Fruit fly (Drosophila melanogaster): ENCODE measurements around the gene bchs.

The bchs gene

dm6 chr2L:5964211-5964610, 57.2 kb downstream of the bchs start (continued):
- no peak for TF ChIP-seq ewg (GFP tag; optimal IDR thresholded peaks at IDR 0.05)
- no peak for TF ChIP-seq slbo (GFP tag; IDR thresholded peaks at IDR 0.05)
- no peak for TF ChIP-seq NFAT (GFP tag; IDR thresholded peaks at IDR 0.05)

DNA sequence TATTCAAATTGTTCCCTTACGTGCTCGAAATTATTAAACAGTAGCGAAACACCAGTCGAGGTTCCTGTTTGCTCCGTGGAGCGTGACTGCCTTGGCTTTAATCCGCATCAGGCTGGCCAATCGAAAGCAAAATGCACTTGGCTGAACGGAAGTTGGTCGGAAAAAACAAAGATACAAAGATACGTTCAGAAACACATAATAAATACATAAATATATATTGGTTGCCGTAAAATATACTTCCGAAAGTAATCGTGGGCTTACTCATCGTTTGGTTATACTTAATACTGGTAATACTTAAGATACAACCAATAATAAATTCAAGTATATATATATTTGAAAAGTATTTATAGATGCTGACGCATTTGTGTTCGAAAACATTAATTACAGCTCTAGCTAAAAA, 57.9 kb downstream of the bchs start, which contains the start of gene psd:
psd (minus strand) TSS at position 101 of the 400 bp plus-strand sequence.
- TF ChIP-seq lov (optimal IDR thresholded peaks at IDR 0.05) = no peak
- TF ChIP-seq lov (GFP tag; IDR thresholded peaks at IDR 0.05) = 0 out of 3 replicates have a peak, but pooled peaks have one; percentile 26
- TF ChIP-seq fd3F (GFP tag; optimal IDR thresholded peaks at IDR 0.05) = no peak
- no peak for TF ChIP-seq CG3847 (GFP tag; IDR thresholded peaks at IDR 0.05)
- TF ChIP-seq Lpt (GFP tag; optimal IDR thresholded peaks at IDR 0.05) = no peak
- TF ChIP-seq CG15011 (GFP tag; optimal IDR thresholded peaks at IDR 0.05) = no peak

- TF ChIP-seq twi (tag; optimal IDR thresholded peaks at IDR 0.05) = peak; percentile 73
- TF ChIP-seq CG6791 (GFP tag; IDR thresholded peaks at IDR 0.05; ENCODE audit: partially characterized antibody) = 0 out of 3 replicates have a peak, but pooled peaks have one; percentile 16
- TF ChIP-seq seq (GFP tag; IDR thresholded peaks at IDR 0.05) = no peak
Measured at dm6 chr2L:5967702-5968616, 61.0 kb downstream of the bchs start, which contains the start of the genes CG13992 and Ucp4C. CG13992 (minus strand) TSS chr2L:5967752. Ucp4C (plus strand) TSS chr2L:5968566.

- TF ChIP-seq CG2129 (GFP tag; IDR thresholded peaks at IDR 0.05; ENCODE audit: partially characterized antibody) (no peak), Chrac-16 (GFP tag; optimal IDR thresholded peaks at IDR 0.05) (no peak), CG33213 (GFP tag; optimal IDR thresholded peaks at IDR 0.05) (no peak), kah (GFP tag; optimal IDR thresholded peaks at IDR 0.05) (no peak), CG17359 (tag; optimal IDR thresholded peaks at IDR 0.05) (no peak), CG6854 (GFP tag; optimal IDR thresholded peaks at IDR 0.05) (no peak), CG10431 (GFP tag; optimal IDR thresholded peaks at IDR 0.05) (no peak), CG1602 (GFP tag; optimal IDR thresholded peaks at IDR 0.05) (no peak), pho (GFP tag; optimal IDR thresholded peaks at IDR 0.05) (no peak), CG5245 (GFP tag; optimal IDR thresholded peaks at IDR 0.05) (no peak), en (GFP tag; optimal IDR thresholded peaks at IDR 0.05) (no peak), al (GFP tag; IDR thresholded peaks at IDR 0.05) (no peak), ab (GFP tag; optimal IDR thresholded peaks at IDR 0.05) (no peak), h (optimal IDR thresholded peaks at IDR 0.05) (no peak), jumu (GFP tag; optimal IDR thresholded peaks at IDR 0.05) (no peak), Hmr (GFP tag; optimal IDR thresholded peaks at IDR 0.05) (no peak), Awh (GFP tag; IDR thresholded peaks at IDR 0.05) (no peak), ham (GFP tag; IDR thresholded peaks at IDR 0.05) (no peak)
Measured at dm6 chr2L:5969559-5969958, 62.6 kb downstream of the bchs start, which contains the start of gene Ucp4B. Ucp4B (plus strand) TSS chr2L:5969859.

DNA sequence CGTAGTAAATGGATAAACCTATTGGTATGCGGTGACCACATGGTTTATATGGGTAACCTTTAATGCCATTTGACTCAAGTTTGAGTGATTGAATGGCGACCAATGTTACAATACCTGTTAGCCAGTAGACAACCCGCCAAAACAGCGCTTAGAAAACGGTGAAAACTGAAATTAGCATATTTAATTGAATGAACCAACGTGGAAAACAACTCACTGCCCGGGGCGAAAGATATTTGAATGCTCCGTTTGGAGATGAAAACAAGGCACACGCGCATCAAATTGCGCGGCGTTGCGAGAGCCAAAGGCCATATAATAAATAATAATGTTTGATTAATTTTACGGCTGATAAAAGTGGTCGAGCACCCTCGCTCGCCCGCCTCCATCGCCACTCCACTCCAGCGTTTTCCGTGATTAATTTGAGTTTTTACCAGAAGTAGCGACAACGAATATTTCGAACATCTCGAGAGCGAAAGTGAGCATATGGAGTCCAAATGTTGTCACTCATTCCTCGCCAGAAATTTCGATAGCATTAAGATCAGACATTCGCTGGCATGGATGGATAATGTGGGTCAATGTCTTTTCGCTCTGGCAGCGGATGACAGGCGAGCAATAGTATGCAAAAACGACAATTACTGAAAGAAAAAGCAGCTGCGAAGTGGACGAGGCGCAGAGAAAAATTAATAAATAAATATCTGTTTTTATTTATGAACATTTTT, 64.3 kb downstream of the bchs start:
- TF ChIP-seq CG9876 (GFP tag; optimal IDR thresholded peaks at IDR 0.05) (no peak), CG17912 (GFP tag; optimal IDR thresholded peaks at IDR 0.05) (no peak), CG10321 (GFP tag; IDR thresholded peaks at IDR 0.05) (no peak), oc (tag; optimal IDR thresholded peaks at IDR 0.05) (no peak), CG7271 (tag; optimal IDR thresholded peaks at IDR 0.05) (no peak), Lhr (GFP tag; optimal IDR thresholded peaks at IDR 0.05) (no peak), bcd (GFP tag; optimal IDR thresholded peaks at IDR 0.05) (no peak), HmgD (GFP tag; optimal IDR thresholded peaks at IDR 0.05) (no peak), Lim3 (GFP tag; IDR thresholded peaks at IDR 0.05) (no peak), sna (GFP tag; IDR thresholded peaks at IDR 0.05; ENCODE audit: partially characterized antibody) (no peak), z (GFP tag; IDR thresholded peaks at IDR 0.05) (peak; percentile 87), CG17612 (GFP tag; IDR thresholded peaks at IDR 0.05) (no peak), Oaz (GFP tag; IDR thresholded peaks at IDR 0.05) (no peak), bowl (GFP tag; IDR thresholded peaks at IDR 0.05) (no peak)
